Worm (Caenorhabditis elegans): ENCODE measurements around the gene sup-35.

DNA sequence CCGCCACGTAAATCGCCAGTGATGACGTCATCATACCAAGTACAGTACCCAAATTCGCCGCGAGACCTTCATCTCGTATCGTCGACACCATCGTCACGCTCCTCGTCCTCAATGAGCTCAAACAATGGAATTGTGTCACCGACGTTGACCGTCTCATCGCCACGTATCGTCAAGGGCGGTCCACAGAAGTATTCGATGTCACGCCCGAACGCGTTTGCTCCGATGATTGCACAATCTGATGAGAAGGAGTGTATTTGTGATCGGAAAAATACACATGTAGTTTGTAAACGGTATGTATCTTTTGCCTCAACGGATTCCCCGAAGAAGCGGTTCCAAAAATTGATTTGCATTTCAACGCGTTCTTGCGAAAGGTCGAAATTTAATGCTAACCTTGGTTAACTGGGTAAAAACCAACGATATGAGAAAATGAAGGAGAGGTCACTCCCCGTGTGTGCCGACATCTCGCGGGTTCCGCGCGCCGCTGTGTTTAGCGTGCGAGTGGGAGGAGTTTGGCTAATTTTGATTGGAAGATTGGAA is 28.8 kb downstream of the sup-35 start:
- TF ChIP-seq snpc-4 (tag; optimal IDR thresholded peaks at IDR 0.05) (peak; percentile 97), fos-1 (tag; optimal IDR thresholded peaks at IDR 0.05) (peak; percentile 10), sma-3 (GFP tag; optimal IDR thresholded peaks at IDR 0.05) (peak; percentile 65), lin-39 (tag; optimal IDR thresholded peaks at IDR 0.05) (no peak), alr-1 (tag; optimal IDR thresholded peaks at IDR 0.05) (no peak), nhr-129 (tag; optimal IDR thresholded peaks at IDR 0.05) (no peak), egl-27 (tag; optimal IDR thresholded peaks at IDR 0.05) (peak; percentile 24), ama-1 (optimal IDR thresholded peaks at IDR 0.05) (peak; percentile 98), unc-62 (GFP tag; optimal IDR thresholded peaks at IDR 0.05) (no peak), nhr-12 (tag; optimal IDR thresholded peaks at IDR 0.05) (no peak), ceh-82 (tag; optimal IDR thresholded peaks at IDR 0.05) (no peak), lsy-2 (tag; optimal IDR thresholded peaks at IDR 0.05) (peak; percentile 2 to 45), unc-39 (tag; optimal IDR thresholded peaks at IDR 0.05) (no peak)
